Fruit fly (Drosophila melanogaster) whole organism, prepupa: ENCODE data around the gene CG3625.

ENCODE experiments used
- Blimp-1 ChIP-seq: fragments of 200-800 bp; sonication (Bioruptor generic); optimal IDR thresholded peaks from 3 replicates; lab custom pipeline; 2017; ENCODE audit warnings: missing biosample characterization, missing genetic modification characterization, mild to moderate bottlenecking, moderate library complexity, missing genetic modification reagents
- CG10631 ChIP-seq: fragments of 200-800 bp; sonication (Bioruptor generic); optimal IDR thresholded peaks from 2 replicates; lab custom pipeline; 2016; ENCODE audit warnings: missing biosample characterization, missing genetic modification characterization
- CG10669 ChIP-seq: fragments of 200-800 bp; sonication (Bioruptor generic); optimal IDR thresholded peaks from 3 replicates; lab custom pipeline; 2018; ENCODE audit warnings: missing biosample characterization, mild to moderate bottlenecking, missing genetic modification characterization, moderate library complexity
- CG11294 ChIP-seq: fragments of 200-800 bp; sonication (Bioruptor generic); IDR thresholded peaks from 2 replicates; pipeline ENCODE4 v1.3.6; 2022; ENCODE audit warnings: missing biosample characterization, missing genetic modification characterization
- CG11902 ChIP-seq: fragments of 200-800 bp; sonication (Bioruptor generic); optimal IDR thresholded peaks from 3 replicates; lab custom pipeline; 2016; ENCODE audit warnings: missing biosample characterization, missing genetic modification characterization
- CG15336 ChIP-seq: fragments of 200-800 bp; sonication (Bioruptor generic); IDR thresholded peaks from 2 replicates; pipeline ENCODE4 v1.3.6; 2022; ENCODE audit warnings: missing biosample characterization, missing genetic modification characterization
- CG1621 ChIP-seq: fragments of 200-800 bp; sonication (Bioruptor generic); optimal IDR thresholded peaks from 3 replicates; lab custom pipeline; 2018; ENCODE audit warnings: missing biosample characterization, mild to moderate bottlenecking, missing genetic modification characterization
- CG31627 ChIP-seq: fragments of 200-800 bp; sonication (Bioruptor generic); optimal IDR thresholded peaks from 3 replicates; lab custom pipeline; 2016; ENCODE audit warnings: missing biosample characterization, missing genetic modification characterization
- CG32006 ChIP-seq: fragments of 200-800 bp; sonication (Bioruptor generic); optimal IDR thresholded peaks from 3 replicates; lab custom pipeline; 2017; ENCODE audit warnings: missing biosample characterization, mild to moderate bottlenecking, missing genetic modification characterization
- CG6163 ChIP-seq: fragments of 200-800 bp; sonication (Bioruptor generic); IDR thresholded peaks from 3 replicates; pipeline ENCODE4 v1.3.6; 2022; ENCODE audit warnings: missing biosample characterization, missing genetic modification characterization
- CG6792 ChIP-seq: fragments of 200-800 bp; sonication (Bioruptor generic); optimal IDR thresholded peaks from 3 replicates; lab custom pipeline; 2016; ENCODE audit warnings: missing biosample characterization, missing genetic modification characterization
- CG6854 ChIP-seq: fragments of 200-800 bp; sonication (Bioruptor generic); optimal IDR thresholded peaks from 2 replicates; lab custom pipeline; 2017; ENCODE audit warnings: missing biosample characterization, mild to moderate bottlenecking, missing genetic modification characterization
- CG7368 ChIP-seq: fragments of 200-800 bp; sonication (Bioruptor generic); optimal IDR thresholded peaks from 3 replicates; lab custom pipeline; 2016; ENCODE audit warnings: missing biosample characterization, missing genetic modification characterization
- CG8632 ChIP-seq: fragments of 200-800 bp; sonication (Bioruptor generic); optimal IDR thresholded peaks from 3 replicates; lab custom pipeline; 2016; ENCODE audit warnings: missing biosample characterization, missing genetic modification characterization
- CG9139 ChIP-seq: fragments of 200-800 bp; sonication (Bioruptor generic); optimal IDR thresholded peaks from 3 replicates; lab custom pipeline; 2017; ENCODE audit warnings: missing biosample characterization, mild to moderate bottlenecking, missing genetic modification characterization
- Eip75B ChIP-seq: fragments of 200-800 bp; sonication (Bioruptor generic); optimal IDR thresholded peaks from 3 replicates; lab custom pipeline; 2016; ENCODE audit warnings: missing biosample characterization, missing genetic modification characterization
- Eip78C ChIP-seq: fragments of 200-800 bp; sonication (Bioruptor generic); peaks from one replicate; lab custom pipeline; 2016; ENCODE audit warnings: missing biosample characterization, missing genetic modification characterization
- Eip93F ChIP-seq: fragments of 200-800 bp; sonication (Bioruptor generic); optimal IDR thresholded peaks from 2 replicates; lab custom pipeline; 2016; ENCODE audit warnings: missing biosample characterization, mild to moderate bottlenecking, missing genetic modification characterization
- Ets21C ChIP-seq: fragments of 200-800 bp; sonication (Bioruptor generic); optimal IDR thresholded peaks from 3 replicates; lab custom pipeline; 2016; ENCODE audit warnings: missing biosample characterization, missing genetic modification characterization
- Gug ChIP-seq: fragments of 200-800 bp; sonication (Bioruptor generic); IDR thresholded peaks from 2 replicates; pipeline ENCODE4 v1.3.6; 2022; ENCODE audit warnings: missing biosample characterization, missing genetic modification characterization
- Hr38 ChIP-seq: sonication (Bioruptor generic); optimal IDR thresholded peaks from 2 replicates; lab custom pipeline; 2016; ENCODE audit warnings: missing biosample characterization, missing genetic modification characterization
- Hr39 ChIP-seq: fragments of 200-800 bp; sonication (Bioruptor generic); optimal IDR thresholded peaks from 2 replicates; lab custom pipeline; 2016; ENCODE audit warnings: missing biosample characterization, missing genetic modification characterization
- Lpt ChIP-seq: fragments of 200-800 bp; sonication (Bioruptor generic); optimal IDR thresholded peaks from 3 replicates; lab custom pipeline; 2016; ENCODE audit warnings: missing biosample characterization, missing genetic modification characterization
- Met ChIP-seq: fragments of 200-800 bp; sonication (Bioruptor generic); optimal IDR thresholded peaks from 3 replicates; lab custom pipeline; 2016; ENCODE audit warnings: missing biosample characterization, missing genetic modification characterization
- Smox ChIP-seq: fragments of 200-800 bp; sonication (Bioruptor generic); optimal IDR thresholded peaks from 3 replicates; lab custom pipeline; 2016; ENCODE audit warnings: missing biosample characterization, missing genetic modification characterization
- Sox102F ChIP-seq: fragments of 200-800 bp; sonication (Bioruptor generic); optimal IDR thresholded peaks from 2 replicates; lab custom pipeline; 2016; ENCODE audit warnings: missing biosample characterization, mild to moderate bottlenecking, missing genetic modification characterization
- Sox14 ChIP-seq: fragments of 200-800 bp; sonication (Bioruptor generic); optimal IDR thresholded peaks from 3 replicates; lab custom pipeline; 2016; ENCODE audit warnings: missing biosample characterization, missing genetic modification characterization
- achi ChIP-seq: fragments of 200-800 bp; sonication (Bioruptor generic); optimal IDR thresholded peaks from 3 replicates; lab custom pipeline; 2016; ENCODE audit warnings: missing biosample characterization, missing genetic modification characterization
- acj6 ChIP-seq: fragments of 200-800 bp; sonication (Bioruptor generic); optimal IDR thresholded peaks from 3 replicates; lab custom pipeline; 2016; ENCODE audit warnings: missing biosample characterization, missing genetic modification characterization
- cyc ChIP-seq: fragments of 200-800 bp; sonication (Bioruptor generic); optimal IDR thresholded peaks from 3 replicates; lab custom pipeline; 2016; ENCODE audit warnings: missing biosample characterization, missing genetic modification characterization
- dac ChIP-seq: fragments of 200-800 bp; sonication (Bioruptor generic); optimal IDR thresholded peaks from 2 replicates; lab custom pipeline; 2017; ENCODE audit warnings: missing biosample characterization, mild to moderate bottlenecking, missing genetic modification characterization
- esn ChIP-seq: fragments of 200-800 bp; sonication (Bioruptor generic); optimal IDR thresholded peaks from 2 replicates; lab custom pipeline; 2016; ENCODE audit warnings: missing biosample characterization, mild to moderate bottlenecking, missing genetic modification characterization, moderate library complexity
- fd85E ChIP-seq: fragments of 200-800 bp; sonication (Bioruptor generic); optimal IDR thresholded peaks from 3 replicates; lab custom pipeline; 2016; ENCODE audit warnings: missing biosample characterization, missing genetic modification characterization
- fkh ChIP-seq: fragments of 200-800 bp; sonication (Bioruptor generic); optimal IDR thresholded peaks from 3 replicates; lab custom pipeline; 2017; ENCODE audit warnings: missing biosample characterization, mild to moderate bottlenecking, missing genetic modification characterization, moderate library complexity
- lz ChIP-seq: fragments of 200-800 bp; sonication (Bioruptor generic); optimal IDR thresholded peaks from 3 replicates; lab custom pipeline; 2016; ENCODE audit warnings: missing biosample characterization, missing genetic modification characterization
- net ChIP-seq: fragments of 200-800 bp; sonication (Bioruptor generic); optimal IDR thresholded peaks from 3 replicates; lab custom pipeline; 2016; ENCODE audit warnings: missing biosample characterization, missing genetic modification characterization
- pdm3 ChIP-seq: fragments of 200-800 bp; sonication (Bioruptor generic); optimal IDR thresholded peaks from 3 replicates; lab custom pipeline; 2016; ENCODE audit warnings: missing biosample characterization, missing genetic modification characterization
- salr ChIP-seq, 2 experiments: fragments of 200-800 bp; sonication (Bioruptor generic); optimal IDR thresholded peaks; 3 replicates each; lab custom pipeline; 2016 to 2018; ENCODE audit warnings: missing biosample characterization in 2 of 2, missing genetic modification characterization in 2 of 2, mild to moderate bottlenecking in 1 of 2
- ss ChIP-seq, 2 experiments: fragments of 200-800 bp; sonication (Bioruptor generic); optimal IDR thresholded peaks; 2 replicates in 1 of 2; 3 replicates in 1 of 2; lab custom pipeline; 2017 to 2018; ENCODE audit warnings: mild to moderate bottlenecking in 2 of 2, missing biosample characterization in 2 of 2, missing genetic modification characterization in 2 of 2, moderate library complexity in 1 of 2
- topi ChIP-seq: fragments of 200-800 bp; sonication (Bioruptor generic); optimal IDR thresholded peaks from 3 replicates; lab custom pipeline; 2016; ENCODE audit warnings: missing biosample characterization, missing genetic modification characterization
- vri ChIP-seq: fragments of 200-800 bp; sonication (Bioruptor generic); optimal IDR thresholded peaks from 3 replicates; lab custom pipeline; 2016; ENCODE audit warnings: missing biosample characterization, mild to moderate bottlenecking, missing genetic modification characterization

CG3625 gene

DNA sequence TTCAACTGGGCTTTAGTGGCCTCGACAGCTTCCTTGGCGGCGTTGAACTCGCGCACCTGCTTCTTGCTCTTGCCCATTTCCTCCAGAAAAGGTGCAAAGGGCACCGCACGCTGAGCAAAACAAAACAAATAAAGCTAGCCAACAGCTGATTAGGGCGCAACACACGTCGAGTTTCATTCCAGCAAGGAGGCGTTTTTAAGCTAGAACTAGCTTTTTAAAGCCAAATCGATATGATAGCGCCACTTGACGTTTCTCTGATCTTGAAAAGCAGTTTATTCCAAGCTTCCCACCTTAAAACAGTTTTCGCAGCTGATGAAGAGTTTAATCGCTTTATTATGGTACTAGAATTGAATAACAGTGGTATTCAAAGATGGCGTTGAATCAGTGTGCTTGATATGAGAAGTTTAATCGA is 8.5 kb downstream of the CG3625 start, which contains the start of gene CG11601 (continued):
- TF ChIP-seq Hr39 (GFP tag; lab: Kevin White, UChicago) = no peak
- no peak for TF ChIP-seq Hr38 (GFP tag; lab: Kevin White, UChicago)
- TF ChIP-seq Eip75B (GFP tag; lab: Kevin White, UChicago) = no peak
- no peak for TF ChIP-seq vri (GFP tag; lab: Kevin White, UChicago)
- TF ChIP-seq Sox102F (GFP tag; lab: Kevin White, UChicago) = no peak
- TF ChIP-seq Smox (GFP tag; lab: Kevin White, UChicago) = no peak
- no peak for TF ChIP-seq CG6792 (GFP tag; lab: Kevin White, UChicago)
- TF ChIP-seq Gug (GFP tag; lab: Robert Waterston, UW) = no peak
- TF ChIP-seq CG31627 = peak; percentile 28
- peak; percentile 43 for TF ChIP-seq Sox14 (GFP tag; lab: Kevin White, UChicago)
- peak in 1 of 2 experiments; percentile 31 for TF ChIP-seq ss (GFP tag; optimal IDR thresholded peaks at IDR 0.05; lab: Kevin White, UChicago)
- no peak for TF ChIP-seq pdm3 (GFP tag; lab: Kevin White, UChicago)
- TF ChIP-seq Eip78C = peak; percentile 69
- TF ChIP-seq CG7368 (GFP tag; lab: Kevin White, UChicago) = no peak
- TF ChIP-seq acj6 (GFP tag; lab: Kevin White, UChicago) = no peak
- TF ChIP-seq Eip93F = no peak
- TF ChIP-seq esn (GFP tag; lab: Kevin White, UChicago) = peak; percentile 61
- peak in 1 of 2 experiments; percentile 7 for TF ChIP-seq salr (GFP tag; optimal IDR thresholded peaks at IDR 0.05; lab: Kevin White, UChicago)

DNA sequence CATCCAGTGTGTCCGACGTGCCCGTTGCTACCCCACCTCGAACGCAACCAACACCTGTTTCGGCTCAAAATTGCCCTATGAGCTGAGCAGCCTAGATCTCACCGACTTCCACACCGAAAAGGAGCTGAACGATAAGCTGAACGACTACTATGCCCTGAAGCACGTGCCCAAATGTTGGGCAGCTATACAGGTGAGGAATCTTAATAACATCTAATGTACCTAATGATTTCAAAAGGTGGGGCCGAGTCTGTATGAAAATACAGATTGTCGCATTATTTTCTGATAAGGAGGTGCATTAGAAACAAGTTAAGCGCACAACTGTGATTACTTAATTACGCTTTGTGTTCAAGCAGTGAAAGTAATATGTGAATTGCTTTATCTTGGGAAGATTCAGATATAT is 13.5 kb downstream of the CG3625 start, which contains the start of gene CG17078:
TSS of gene CG17078 (minus strand) at position 101 of the 400 bp plus-strand sequence.
- TF ChIP-seq CG31627 = no peak
- TF ChIP-seq CG10669 (GFP tag; lab: Kevin White, UChicago) = no peak
- TF ChIP-seq Met = no peak
- no peak for TF ChIP-seq CG1621 (tag; lab: Kevin White, UChicago)
- no peak for TF ChIP-seq Hr39 (GFP tag; lab: Kevin White, UChicago)
- no peak for TF ChIP-seq net
- TF ChIP-seq ss (GFP tag; optimal IDR thresholded peaks at IDR 0.05; lab: Kevin White, UChicago) = no peak
- TF ChIP-seq Hr38 (GFP tag; lab: Kevin White, UChicago) = no peak
- TF ChIP-seq CG6163 (GFP tag; lab: Robert Waterston, UW) = no peak
- TF ChIP-seq CG8632 (GFP tag; lab: Kevin White, UChicago) = no peak
- no peak for TF ChIP-seq lz (GFP tag; lab: Kevin White, UChicago)

DNA sequence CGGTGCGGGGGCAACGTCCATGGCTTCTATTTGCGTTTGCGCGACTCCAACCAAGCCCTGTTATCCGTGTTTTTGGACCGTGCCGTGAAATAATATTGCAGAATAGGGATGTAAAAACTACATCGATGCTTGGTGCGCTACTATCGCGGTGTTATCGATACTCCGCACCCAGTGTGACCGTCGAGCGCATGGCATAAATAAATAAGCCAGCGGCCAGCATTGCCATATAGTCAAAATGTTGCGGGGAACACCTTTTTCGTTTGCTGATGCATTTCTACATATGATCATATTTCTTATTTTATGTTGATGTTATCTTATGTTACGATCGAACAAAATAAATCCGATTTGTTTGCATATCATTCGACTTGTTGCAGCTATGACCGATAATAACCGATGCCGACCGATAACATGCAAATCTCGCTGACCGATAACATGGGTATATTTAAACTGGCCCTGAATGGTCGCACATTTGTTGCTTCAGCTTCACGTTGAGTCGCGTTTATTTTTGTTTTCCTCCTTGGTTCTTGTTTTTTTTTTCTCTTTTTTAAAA is 14.4 kb downstream of the CG3625 start, which contains the start of gene smo:
TSS of gene smo (plus strand) at position 461 of the 550 bp plus-strand sequence.
- TF ChIP-seq CG6854 (GFP tag; lab: Kevin White, UChicago) = no peak
- TF ChIP-seq cyc (GFP tag; lab: Kevin White, UChicago) = peak; percentile 22
- TF ChIP-seq CG32006 (GFP tag; lab: Kevin White, UChicago) = no peak
- no peak for TF ChIP-seq Lpt (GFP tag; lab: Kevin White, UChicago)
- TF ChIP-seq CG10631 = no peak
- TF ChIP-seq dac (GFP tag; lab: Kevin White, UChicago) = no peak
- peak; percentile 95 for TF ChIP-seq fkh (GFP tag; lab: Kevin White, UChicago)
- no peak for TF ChIP-seq Ets21C (GFP tag; lab: Kevin White, UChicago)
- TF ChIP-seq esn (GFP tag; lab: Kevin White, UChicago) = peak; percentile 35
- TF ChIP-seq Eip75B (GFP tag; lab: Kevin White, UChicago) = no peak
- no peak for TF ChIP-seq Hr38 (GFP tag; lab: Kevin White, UChicago)
- no peak for TF ChIP-seq CG9139 (GFP tag; lab: Kevin White, UChicago)
- TF ChIP-seq Blimp-1 (GFP tag; lab: Kevin White, UChicago) = no peak
- no peak for TF ChIP-seq achi (GFP tag; lab: Kevin White, UChicago)
- no peak for TF ChIP-seq acj6 (GFP tag; lab: Kevin White, UChicago)
- TF ChIP-seq topi (GFP tag; lab: Kevin White, UChicago) = no peak
- peak; percentile 47 for TF ChIP-seq CG31627
- TF ChIP-seq fd85E (GFP tag; lab: Kevin White, UChicago) = no peak
- no peak for TF ChIP-seq CG8632 (GFP tag; lab: Kevin White, UChicago)
- no peak for TF ChIP-seq CG11902 (GFP tag; lab: Kevin White, UChicago)
- TF ChIP-seq CG15336 (GFP tag; lab: Robert Waterston, UW) = no peak
- no peak for TF ChIP-seq CG11294 (GFP tag; lab: Robert Waterston, UW)
- peak; percentile 10 for TF ChIP-seq lz (GFP tag; lab: Kevin White, UChicago)
